Fruit fly (Drosophila melanogaster) whole organism, pupa: ENCODE data around the gene mtgo.

Experiments used
- CG10348 ChIP-seq: fragments of 200-800 bp; sonication (Bioruptor generic); IDR thresholded peaks from 2 replicates; pipeline ENCODE4 v1.3.6; 2022; ENCODE audit warnings: missing biosample characterization, missing genetic modification characterization
- CG12605 ChIP-seq: fragments of 200-800 bp; sonication (Bioruptor generic); IDR thresholded peaks from 2 replicates; pipeline ENCODE4 v1.3.6; 2022; ENCODE audit warnings: missing biosample characterization, missing genetic modification characterization
- CG13204 ChIP-seq: fragments of 200-800 bp; sonication (Bioruptor generic); optimal IDR thresholded peaks from 2 replicates; lab custom pipeline; 2018; ENCODE audit warnings: missing biosample characterization, mild to moderate bottlenecking, missing genetic modification characterization, moderate library complexity
- CG14655 ChIP-seq: fragments of 200-800 bp; sonication (Bioruptor generic); optimal IDR thresholded peaks from 3 replicates; lab custom pipeline; 2017; ENCODE audit warnings: mild to moderate bottlenecking, missing biosample characterization, missing genetic modification reagents, missing genetic modification characterization
- CG15710 ChIP-seq: fragments of 200-800 bp; sonication (Bioruptor generic); optimal IDR thresholded peaks from 2 replicates; lab custom pipeline; 2018; ENCODE audit warnings: missing biosample characterization, mild to moderate bottlenecking, missing genetic modification characterization, moderate library complexity
- CG17806 ChIP-seq: fragments of 200-800 bp; sonication (Bioruptor generic); optimal IDR thresholded peaks from 2 replicates; lab custom pipeline; 2018; ENCODE audit warnings: missing biosample characterization, mild to moderate bottlenecking, missing genetic modification characterization, moderate library complexity
- CG32121 ChIP-seq: fragments of 200-800 bp; sonication (Bioruptor generic); IDR thresholded peaks from 2 replicates; pipeline ENCODE4 v1.3.6; 2022; ENCODE audit warnings: missing biosample characterization, missing genetic modification characterization
- CG34367 ChIP-seq: fragments of 200-800 bp; sonication (Bioruptor generic); optimal IDR thresholded peaks from 2 replicates; lab custom pipeline; 2018; ENCODE audit warnings: missing biosample characterization, mild to moderate bottlenecking, missing genetic modification characterization
- CG4496 ChIP-seq: fragments of 200-800 bp; sonication (Bioruptor generic); IDR thresholded peaks from 3 replicates; pipeline ENCODE4 v1.3.6; 2022; ENCODE audit warnings: missing biosample characterization, missing genetic modification characterization
- CG8159 ChIP-seq: fragments of 200-800 bp; sonication (Bioruptor generic); optimal IDR thresholded peaks from 3 replicates; lab custom pipeline; 2018; ENCODE audit warnings: missing biosample characterization, mild to moderate bottlenecking, missing genetic modification characterization, moderate library complexity
- CG8301 ChIP-seq: fragments of 200-800 bp; sonication (Bioruptor generic); optimal IDR thresholded peaks from 2 replicates; lab custom pipeline; 2018; ENCODE audit warnings: missing biosample characterization, mild to moderate bottlenecking, missing genetic modification characterization
- CG9948 ChIP-seq: fragments of 200-800 bp; sonication (Bioruptor generic); optimal IDR thresholded peaks from 2 replicates; lab custom pipeline; 2018; ENCODE audit warnings: missing biosample characterization, mild to moderate bottlenecking, missing genetic modification characterization, moderate library complexity
- D1 ChIP-seq: fragments of 200-800 bp; sonication (Bioruptor generic); optimal IDR thresholded peaks from 2 replicates; lab custom pipeline; 2018; ENCODE audit warnings: missing biosample characterization, mild to moderate bottlenecking, missing genetic modification characterization, moderate library complexity
- EcR ChIP-seq: fragments of 200-800 bp; sonication (Bioruptor generic); optimal IDR thresholded peaks from 3 replicates; lab custom pipeline; 2019; ENCODE audit warnings: missing biosample characterization, missing genetic modification characterization, mild to moderate bottlenecking, moderate library complexity, missing genetic modification reagents
- Ets98B ChIP-seq: fragments of 200-800 bp; sonication (Bioruptor generic); IDR thresholded peaks from 2 replicates; pipeline ENCODE4 v1.3.6; 2022; ENCODE audit warnings: missing biosample characterization, missing genetic modification characterization
- Pif1A ChIP-seq: fragments of 200-800 bp; sonication (Bioruptor generic); optimal IDR thresholded peaks from 3 replicates; lab custom pipeline; 2016; ENCODE audit warnings: missing biosample characterization, missing genetic modification characterization
- Pif1B ChIP-seq: fragments of 200-800 bp; sonication (Bioruptor generic); optimal IDR thresholded peaks from 3 replicates; lab custom pipeline; 2016; ENCODE audit warnings: missing biosample characterization, missing genetic modification characterization
- Snoo ChIP-seq: fragments of 200-800 bp; sonication (Bioruptor generic); optimal IDR thresholded peaks from 3 replicates; lab custom pipeline; 2017; ENCODE audit warnings: missing biosample characterization, mild to moderate bottlenecking, missing genetic modification characterization, inconsistent platforms
- fd96Ca ChIP-seq: fragments of 200-800 bp; sonication (Bioruptor generic); IDR thresholded peaks from 3 replicates; pipeline ENCODE4 v1.3.6; 2022; ENCODE audit warnings: missing biosample characterization, missing genetic modification characterization
- gl ChIP-seq: fragments of 200-800 bp; sonication (Bioruptor generic); optimal IDR thresholded peaks from 2 replicates; lab custom pipeline; 2018; ENCODE audit warnings: missing biosample characterization, mild to moderate bottlenecking, missing genetic modification characterization
- rn ChIP-seq: fragments of 200-800 bp; sonication (Bioruptor generic); IDR thresholded peaks from 2 replicates; pipeline ENCODE4 v1.3.6; 2022; ENCODE audit warnings: missing biosample characterization, missing genetic modification characterization

The mtgo gene

dm6 chr2L:16525114-16525513, 19.7 kb upstream of the mtgo start:
- TF ChIP-seq CG4496: peak; percentile 59; the same call in 2 of the 3 replicates
- no peak for TF ChIP-seq D1 (tag; lab: Kevin White, UChicago)
- TF ChIP-seq, all 21 proteins: peak for 1

dm6 chr2L:16526015-16526518, 18.7 kb upstream of the mtgo start:
- TF ChIP-seq CG9948 (tag; lab: Kevin White, UChicago): peak; percentile 40
- peak; percentile 88; the same call in 2 of the 3 replicates for TF ChIP-seq fd96Ca
- TF ChIP-seq EcR (GFP tag; lab: Kevin White, UChicago): peak; percentile 99
- peak; percentile 87 for TF ChIP-seq Ets98B (GFP tag; lab: Robert Waterston, UW)
- peak; percentile 57 for TF ChIP-seq D1 (tag; lab: Kevin White, UChicago)
- TF ChIP-seq CG34367 (tag; lab: Kevin White, UChicago): peak; percentile 8
- peak; percentile 58 for TF ChIP-seq CG15710 (tag; lab: Kevin White, UChicago)
- peak; percentile 59; the same call in 1 of the 2 replicates for TF ChIP-seq CG12605 (GFP tag; lab: Robert Waterston, UW)
- TF ChIP-seq CG8301 (tag; lab: Kevin White, UChicago): peak; percentile 63
- TF ChIP-seq CG13204 (GFP tag; lab: Kevin White, UChicago): peak; percentile 93
- TF ChIP-seq gl (tag; lab: Kevin White, UChicago): peak; percentile 77
- peak; percentile 39 for TF ChIP-seq CG8159 (tag; lab: Kevin White, UChicago)
- no peak for TF ChIP-seq Pif1B (GFP tag; lab: Kevin White, UChicago)
- TF ChIP-seq CG32121 (GFP tag; lab: Robert Waterston, UW): peak; percentile 92
- TF ChIP-seq CG17806 (tag; lab: Kevin White, UChicago): peak; percentile 11
- peak; percentile 43; the same call in 1 of the 2 replicates for TF ChIP-seq CG10348 (GFP tag; lab: Robert Waterston, UW)
- peak; percentile 73 for TF ChIP-seq CG14655 (GFP tag; lab: Kevin White, UChicago)
- TF ChIP-seq rn (GFP tag; lab: Robert Waterston, UW): peak; percentile 85
- TF ChIP-seq CG4496: peak; percentile 76
- TF ChIP-seq Snoo (tag; lab: Kevin White, UChicago): peak; percentile 79
- peak; percentile 60 for TF ChIP-seq Pif1A

dm6 chr2L:16526578-16526977, 18.2 kb upstream of the mtgo start:
- TF ChIP-seq Snoo (tag; lab: Kevin White, UChicago) (peak; percentile 24), D1 (tag; lab: Kevin White, UChicago) (no peak), gl (tag; lab: Kevin White, UChicago) (no peak)

- TF ChIP-seq CG8301 (tag; lab: Kevin White, UChicago) (no peak), CG14655 (GFP tag; lab: Kevin White, UChicago) (no peak), CG10348 (GFP tag; lab: Robert Waterston, UW) (no peak), Pif1A (no peak), Snoo (tag; lab: Kevin White, UChicago) (no peak), CG32121 (GFP tag; lab: Robert Waterston, UW) (no peak), CG17806 (tag; lab: Kevin White, UChicago) (no peak), D1 (tag; lab: Kevin White, UChicago) (no peak), CG34367 (tag; lab: Kevin White, UChicago) (no peak), CG9948 (tag; lab: Kevin White, UChicago) (no peak), EcR (GFP tag; lab: Kevin White, UChicago) (no peak), CG15710 (tag; lab: Kevin White, UChicago) (no peak), Ets98B (GFP tag; lab: Robert Waterston, UW) (no peak), CG4496 (no peak), CG8159 (tag; lab: Kevin White, UChicago) (no peak), fd96Ca (no peak), gl (tag; lab: Kevin White, UChicago) (no peak), rn (GFP tag; lab: Robert Waterston, UW) (no peak), Pif1B (GFP tag; lab: Kevin White, UChicago) (no peak)
These were observed 16.3 kb upstream of the mtgo start for dm6 chr2L:16528493-16528892.

dm6 chr2L:16529485-16530413, 15.1 kb upstream of the mtgo start:
- TF ChIP-seq fd96Ca (no peak), D1 (tag; lab: Kevin White, UChicago) (no peak), Ets98B (GFP tag; lab: Robert Waterston, UW) (no peak), gl (tag; lab: Kevin White, UChicago) (no peak), CG4496 (peak; percentile 64; the same call in 1 of the 3 replicates), Pif1A (no peak), CG9948 (tag; lab: Kevin White, UChicago) (no peak)
- TF ChIP-seq, all 21 proteins: peak for 1

- no peak for TF ChIP-seq CG14655 (GFP tag; lab: Kevin White, UChicago)
- no peak for TF ChIP-seq CG13204 (GFP tag; lab: Kevin White, UChicago)
- TF ChIP-seq CG15710 (tag; lab: Kevin White, UChicago): no peak
- no peak for TF ChIP-seq CG12605 (GFP tag; lab: Robert Waterston, UW)
- TF ChIP-seq CG17806 (tag; lab: Kevin White, UChicago): no peak
- TF ChIP-seq Pif1B (GFP tag; lab: Kevin White, UChicago): no peak
- TF ChIP-seq Snoo (tag; lab: Kevin White, UChicago): no peak
- TF ChIP-seq fd96Ca: no peak
- no peak for TF ChIP-seq CG4496
- TF ChIP-seq D1 (tag; lab: Kevin White, UChicago): no peak
- no peak for TF ChIP-seq rn (GFP tag; lab: Robert Waterston, UW)
- TF ChIP-seq Pif1A: no peak
- no peak for TF ChIP-seq EcR (GFP tag; lab: Kevin White, UChicago)
- no peak for TF ChIP-seq CG9948 (tag; lab: Kevin White, UChicago)
- TF ChIP-seq Ets98B (GFP tag; lab: Robert Waterston, UW): no peak
- no peak for TF ChIP-seq CG8159 (tag; lab: Kevin White, UChicago)
- no peak for TF ChIP-seq CG8301 (tag; lab: Kevin White, UChicago)
- no peak for TF ChIP-seq CG34367 (tag; lab: Kevin White, UChicago)
These were observed 14.4 kb upstream of the mtgo start for dm6 chr2L:16530414-16530771.
